In genomic region chr2L:9189272-9189671, dm6 we compare ENCODE assay signal across 3 fruit fly cellular contexts.
A peak's percentile ranks its signal among the peaks of the same experiment; 100 is the strongest.
TF ChIP-seq lines count a peak whose summit lies in the region.

No protein-coding gene starts in this region.

- TF ChIP-seq CTCF in whole organism, embryonic (GFP tag; optimal IDR thresholded peaks at IDR 0.05; lab: Kevin White, UChicago): no peak

TF ChIP-seq in whole organism, embryonic, 481 proteins besides CTCF, POLR2A, EP300 and RAD21 (continues in another document):
- peak; percentile 1 for TF ChIP-seq CG14710 (tag; optimal IDR thresholded peaks at IDR 0.05; lab: Kevin White, UChicago)
- 0 out of 3 replicates have a peak, but pooled peaks have one; percentile 9 for TF ChIP-seq CG2199 (GFP tag; IDR thresholded peaks at IDR 0.05; lab: Robert Waterston, UW)
- no peak for TF ChIP-seq CG2120 (GFP tag; optimal IDR thresholded peaks at IDR 0.05; lab: Kevin White, UChicago)
- no peak for TF ChIP-seq CG2678 (tag; optimal IDR thresholded peaks at IDR 0.05; lab: Kevin White, UChicago)
- TF ChIP-seq CHES-1-like (GFP tag; optimal IDR thresholded peaks at IDR 0.05; lab: Kevin White, UChicago): no peak
- no peak for TF ChIP-seq HLH3B (GFP tag; IDR thresholded peaks at IDR 0.05; lab: Robert Waterston, UW)
- peak; percentile 17 for TF ChIP-seq CG15479 (GFP tag; optimal IDR thresholded peaks at IDR 0.05; lab: Kevin White, UChicago)
- peak; percentile 59 for TF ChIP-seq CG15696 (tag; optimal IDR thresholded peaks at IDR 0.05; lab: Kevin White, UChicago)
- no peak for TF ChIP-seq CG11696 (GFP tag; IDR thresholded peaks at IDR 0.05; lab: Robert Waterston, UW)
- no peak for TF ChIP-seq CG9817 (tag; optimal IDR thresholded peaks at IDR 0.05; lab: Kevin White, UChicago)
- TF ChIP-seq cas (GFP tag; IDR thresholded peaks at IDR 0.05; lab: Robert Waterston, UW): no peak
- no peak for TF ChIP-seq Ptx1 (GFP tag; IDR thresholded peaks at IDR 0.05; lab: Robert Waterston, UW)
- TF ChIP-seq CG31365 (tag; optimal IDR thresholded peaks at IDR 0.05; lab: Kevin White, UChicago): no peak
- no peak for TF ChIP-seq CG11723 (GFP tag; optimal IDR thresholded peaks at IDR 0.05; lab: Kevin White, UChicago)
- no peak for TF ChIP-seq nau (GFP tag; optimal IDR thresholded peaks at IDR 0.05; lab: Kevin White, UChicago)
- no peak for TF ChIP-seq psq (GFP tag; optimal IDR thresholded peaks at IDR 0.05; lab: Kevin White, UChicago)
- no peak for TF ChIP-seq bab2 (GFP tag; optimal IDR thresholded peaks at IDR 0.05; lab: Kevin White, UChicago)
- no peak for TF ChIP-seq CG10321 (GFP tag; IDR thresholded peaks at IDR 0.05; lab: Robert Waterston, UW)
- TF ChIP-seq Mes4 (GFP tag; optimal IDR thresholded peaks at IDR 0.05; lab: Kevin White, UChicago): no peak
- TF ChIP-seq C15 (GFP tag; IDR thresholded peaks at IDR 0.05; lab: Robert Waterston, UW): no peak
- no peak for TF ChIP-seq BtbVII (GFP tag; optimal IDR thresholded peaks at IDR 0.05; lab: Kevin White, UChicago)
- TF ChIP-seq ase (GFP tag; IDR thresholded peaks at IDR 0.05; lab: Robert Waterston, UW): no peak
- no peak for TF ChIP-seq grn (GFP tag; optimal IDR thresholded peaks at IDR 0.05; lab: Kevin White, UChicago)
- no peak for TF ChIP-seq CG12236 (GFP tag; optimal IDR thresholded peaks at IDR 0.05; lab: Kevin White, UChicago)
- no peak for TF ChIP-seq Dip2 (GFP tag; IDR thresholded peaks at IDR 0.05; lab: Robert Waterston, UW)
- no peak for TF ChIP-seq ind (GFP tag; optimal IDR thresholded peaks at IDR 0.05; lab: Kevin White, UChicago)
- TF ChIP-seq tll (GFP tag; optimal IDR thresholded peaks at IDR 0.05; lab: Kevin White, UChicago): peak in 1 of 2 experiments; percentile 8
- TF ChIP-seq CG9215 (GFP tag; IDR thresholded peaks at IDR 0.05; lab: Robert Waterston, UW): no peak
- TF ChIP-seq sug (tag; optimal IDR thresholded peaks at IDR 0.05; lab: Kevin White, UChicago): no peak
- no peak for TF ChIP-seq Hsf (GFP tag; optimal IDR thresholded peaks at IDR 0.05; lab: Kevin White, UChicago)
- TF ChIP-seq Kr (GFP tag; optimal IDR thresholded peaks at IDR 0.05; lab: Kevin White, UChicago): peak; percentile 24
- TF ChIP-seq CG8359 (GFP tag; optimal IDR thresholded peaks at IDR 0.05; lab: Kevin White, UChicago; ENCODE audit: borderline replicate concordance): no peak

TF ChIP-seq in whole organism, prepupa, 60 proteins besides CTCF, POLR2A, EP300 and RAD21:
- TF ChIP-seq CG8319 (GFP tag; optimal IDR thresholded peaks at IDR 0.05; lab: Kevin White, UChicago) (no peak), ss (GFP tag; optimal IDR thresholded peaks at IDR 0.05; lab: Kevin White, UChicago) (peak in 1 of 2 experiments; percentile 30), Eip78C (GFP tag; lab: Kevin White, UChicago) (peak; percentile 76), esn (GFP tag; optimal IDR thresholded peaks at IDR 0.05; lab: Kevin White, UChicago) (peak; percentile 7), CG10669 (GFP tag; optimal IDR thresholded peaks at IDR 0.05; lab: Kevin White, UChicago) (peak; percentile 24), CG6276 (GFP tag; optimal IDR thresholded peaks at IDR 0.05; lab: Kevin White, UChicago) (no peak), Ets21C (GFP tag; optimal IDR thresholded peaks at IDR 0.05; lab: Kevin White, UChicago) (no peak), CG32006 (GFP tag; optimal IDR thresholded peaks at IDR 0.05; lab: Kevin White, UChicago) (no peak), achi (GFP tag; optimal IDR thresholded peaks at IDR 0.05; lab: Kevin White, UChicago) (no peak), CG11294 (GFP tag; IDR thresholded peaks at IDR 0.05; lab: Robert Waterston, UW) (no peak), CG11902 (GFP tag; optimal IDR thresholded peaks at IDR 0.05; lab: Kevin White, UChicago) (no peak), fkh (GFP tag; optimal IDR thresholded peaks at IDR 0.05; lab: Kevin White, UChicago) (peak; percentile 76), spab (GFP tag; optimal IDR thresholded peaks at IDR 0.05; lab: Kevin White, UChicago) (no peak), CG8632 (GFP tag; optimal IDR thresholded peaks at IDR 0.05; lab: Kevin White, UChicago) (no peak), CG9139 (GFP tag; optimal IDR thresholded peaks at IDR 0.05; lab: Kevin White, UChicago) (peak; percentile 31), CG6854 (GFP tag; optimal IDR thresholded peaks at IDR 0.05; lab: Kevin White, UChicago) (no peak), Sox102F (GFP tag; optimal IDR thresholded peaks at IDR 0.05; lab: Kevin White, UChicago) (peak; percentile 11), Eip93F (GFP tag; optimal IDR thresholded peaks at IDR 0.05; lab: Kevin White, UChicago) (no peak), CG15336 (GFP tag; IDR thresholded peaks at IDR 0.05; lab: Robert Waterston, UW) (no peak; the same call in 1 of the 2 replicates), Eip75B (GFP tag; optimal IDR thresholded peaks at IDR 0.05; lab: Kevin White, UChicago) (no peak), topi (GFP tag; optimal IDR thresholded peaks at IDR 0.05; lab: Kevin White, UChicago) (no peak), CG3032 (tag; optimal IDR thresholded peaks at IDR 0.05; lab: Kevin White, UChicago) (no peak), Ets96B (tag; optimal IDR thresholded peaks at IDR 0.05; lab: Kevin White, UChicago) (no peak), fd59A (GFP tag; optimal IDR thresholded peaks at IDR 0.05; lab: Kevin White, UChicago) (no peak), CG7368 (GFP tag; optimal IDR thresholded peaks at IDR 0.05; lab: Kevin White, UChicago) (no peak), Met (GFP tag; optimal IDR thresholded peaks at IDR 0.05; lab: Kevin White, UChicago) (peak; percentile 1), fd85E (GFP tag; optimal IDR thresholded peaks at IDR 0.05; lab: Kevin White, UChicago) (no peak), vri (GFP tag; optimal IDR thresholded peaks at IDR 0.05; lab: Kevin White, UChicago) (no peak), CG6163 (GFP tag; IDR thresholded peaks at IDR 0.05; lab: Robert Waterston, UW) (no peak), CG6808 (GFP tag; optimal IDR thresholded peaks at IDR 0.05; lab: Kevin White, UChicago) (peak; percentile 11)

TF ChIP-seq in whole organism, pupa, 21 proteins besides CTCF, POLR2A, EP300 and RAD21:
- peak; percentile 0 for TF ChIP-seq CG14655 (GFP tag; optimal IDR thresholded peaks at IDR 0.05; lab: Kevin White, UChicago)
- TF ChIP-seq D1 (tag; optimal IDR thresholded peaks at IDR 0.05; lab: Kevin White, UChicago): no peak
- TF ChIP-seq gl (tag; optimal IDR thresholded peaks at IDR 0.05; lab: Kevin White, UChicago): peak; percentile 13
- no peak for TF ChIP-seq CG10348 (GFP tag; IDR thresholded peaks at IDR 0.05; lab: Robert Waterston, UW)
- no peak for TF ChIP-seq fd96Ca (GFP tag; IDR thresholded peaks at IDR 0.05; lab: Robert Waterston, UW)
- peak; percentile 56 for TF ChIP-seq CG8159 (tag; optimal IDR thresholded peaks at IDR 0.05; lab: Kevin White, UChicago)
- TF ChIP-seq CG9948 (tag; optimal IDR thresholded peaks at IDR 0.05; lab: Kevin White, UChicago): no peak
- TF ChIP-seq CG13204 (GFP tag; optimal IDR thresholded peaks at IDR 0.05; lab: Kevin White, UChicago): peak; percentile 10
- TF ChIP-seq CG32121 (GFP tag; IDR thresholded peaks at IDR 0.05; lab: Robert Waterston, UW): no peak
- TF ChIP-seq rn (GFP tag; IDR thresholded peaks at IDR 0.05; lab: Robert Waterston, UW): no peak
- no peak for TF ChIP-seq CG4496 (GFP tag; IDR thresholded peaks at IDR 0.05; lab: Robert Waterston, UW)
- TF ChIP-seq Ets98B (GFP tag; IDR thresholded peaks at IDR 0.05; lab: Robert Waterston, UW): no peak

Comparison
In these comparisons a context has a peak if more than half of its experiments do, and no peak if none do; other contexts are left out.
1. Of the 7 proteins assayed by ChIP-seq in both whole organism, embryonic and whole organism, prepupa: peak only in whole organism, embryonic: none; only in whole organism, prepupa: Sox102F; in both: none; in neither: 6.